Fruit fly (Drosophila melanogaster) whole organism, prepupa: Measurements from ENCODE around the gene Scp2.

Source experiments
- CG11294 ChIP-seq: fragments of 200-800 bp; sonication (Bioruptor generic); IDR thresholded peaks from 2 replicates; pipeline ENCODE4 v1.3.6; 2022; ENCODE audit warnings: missing biosample characterization, missing genetic modification characterization
- CG15336 ChIP-seq: fragments of 200-800 bp; sonication (Bioruptor generic); IDR thresholded peaks from 2 replicates; pipeline ENCODE4 v1.3.6; 2022; ENCODE audit warnings: missing biosample characterization, missing genetic modification characterization
- CG16779 ChIP-seq: fragments of 200-800 bp; sonication (Bioruptor generic); optimal IDR thresholded peaks from 3 replicates; lab custom pipeline; 2017; ENCODE audit warnings: missing biosample characterization, mild to moderate bottlenecking, missing genetic modification characterization
- CG4318 ChIP-seq: fragments of 200-800 bp; sonication (Bioruptor generic); optimal IDR thresholded peaks from 3 replicates; lab custom pipeline; 2017; ENCODE audit warnings: missing biosample characterization, mild to moderate bottlenecking, missing genetic modification characterization
- Met ChIP-seq: fragments of 200-800 bp; sonication (Bioruptor generic); optimal IDR thresholded peaks from 3 replicates; lab custom pipeline; 2016; ENCODE audit warnings: missing biosample characterization, missing genetic modification characterization
- Smox ChIP-seq: fragments of 200-800 bp; sonication (Bioruptor generic); optimal IDR thresholded peaks from 3 replicates; lab custom pipeline; 2016; ENCODE audit warnings: missing biosample characterization, missing genetic modification characterization
- achi ChIP-seq: fragments of 200-800 bp; sonication (Bioruptor generic); optimal IDR thresholded peaks from 3 replicates; lab custom pipeline; 2016; ENCODE audit warnings: missing biosample characterization, missing genetic modification characterization
- cyc ChIP-seq: fragments of 200-800 bp; sonication (Bioruptor generic); optimal IDR thresholded peaks from 3 replicates; lab custom pipeline; 2016; ENCODE audit warnings: missing biosample characterization, missing genetic modification characterization
- dsx ChIP-seq: fragments of 200-800 bp; optimal IDR thresholded peaks from 3 replicates; lab custom pipeline; 2019; ENCODE audit warnings: missing biosample characterization, mild to moderate bottlenecking, missing genetic modification characterization, moderate library complexity; ENCODE audit not compliant: poor library complexity, severe bottlenecking
- fd59A ChIP-seq: fragments of 200-800 bp; sonication (Bioruptor generic); optimal IDR thresholded peaks from 2 replicates; lab custom pipeline; 2017; ENCODE audit warnings: missing biosample characterization, mild to moderate bottlenecking, missing genetic modification characterization, missing genetic modification reagents
- topi ChIP-seq: fragments of 200-800 bp; sonication (Bioruptor generic); optimal IDR thresholded peaks from 3 replicates; lab custom pipeline; 2016; ENCODE audit warnings: missing biosample characterization, missing genetic modification characterization

Scp2 gene

dm6 chr3R:16524593-16525111, 58.8 kb downstream of the Scp2 start (continued):
- no peak for TF ChIP-seq topi (GFP tag; lab: Kevin White, UChicago)
- no peak for TF ChIP-seq cyc (GFP tag; lab: Kevin White, UChicago)
- TF ChIP-seq Met (GFP tag; lab: Kevin White, UChicago): no peak
- TF ChIP-seq dsx (GFP tag; lab: Kevin White, UChicago): no peak
- peak; percentile 57 for TF ChIP-seq fd59A (GFP tag; lab: Kevin White, UChicago)
- TF ChIP-seq CG4318 (GFP tag; lab: Kevin White, UChicago): peak; percentile 75
- TF ChIP-seq Smox (GFP tag; lab: Kevin White, UChicago): no peak
- peak; percentile 34; the same call in 1 of the 2 replicates for TF ChIP-seq CG11294 (GFP tag; lab: Robert Waterston, UW)
- TF ChIP-seq CG16779 (tag; lab: Kevin White, UChicago): no peak
- peak; percentile 21 for TF ChIP-seq achi (GFP tag; lab: Kevin White, UChicago)
- TF ChIP-seq CG15336 (GFP tag; lab: Robert Waterston, UW): peak; percentile 20; the same call in 1 of the 2 replicates
- TF ChIP-seq, all 60 proteins: peak for 34
